Fruit fly (Drosophila melanogaster) whole organism, wandering third instar larva: ENCODE measurements around the gene RpS17.

Source experiments
- Abd-B ChIP-seq: fragments of >200 bp; optimal IDR thresholded peaks from 2 replicates; lab custom pipeline; 2017; ENCODE audit warnings: missing biosample characterization, missing genetic modification characterization
- CG32264 ChIP-seq: fragments of 200-800 bp; sonication (Bioruptor generic); optimal IDR thresholded peaks from 2 replicates; lab custom pipeline; 2016; ENCODE audit warnings: missing biosample characterization, missing genetic modification characterization
- CG9705 ChIP-seq: fragments of 200-800 bp; sonication (Bioruptor generic); optimal IDR thresholded peaks from 2 replicates; lab custom pipeline; 2018; ENCODE audit warnings: missing biosample characterization, mild to moderate bottlenecking, missing genetic modification characterization
- CrebA ChIP-seq: fragments of 200-800 bp; sonication (Bioruptor generic); optimal IDR thresholded peaks from 2 replicates; lab custom pipeline; 2016; ENCODE audit warnings: missing biosample characterization, mild to moderate bottlenecking, missing genetic modification characterization, borderline replicate concordance
- Dfd ChIP-seq: fragments of >200 bp; optimal IDR thresholded peaks from 2 replicates; lab custom pipeline; 2017; ENCODE audit warnings: missing biosample characterization, missing genetic modification characterization
- Dif ChIP-seq: fragments of 200-275, 200-300 bp; sonication (Bioruptor generic); optimal IDR thresholded peaks from 2 replicates; lab custom pipeline; 2018; ENCODE audit warnings: missing biosample characterization, missing genetic modification characterization; ENCODE audit not compliant: partially characterized antibody
- GATAd ChIP-seq: sonication (Bioruptor generic); optimal IDR thresholded peaks from 2 replicates; lab custom pipeline; 2016; ENCODE audit warnings: missing biosample characterization, missing genetic modification characterization
- HLH106 ChIP-seq: fragments of 200-800 bp; optimal IDR thresholded peaks from 3 replicates; lab custom pipeline; 2019; ENCODE audit warnings: missing biosample characterization, mild to moderate bottlenecking, missing genetic modification characterization, moderate library complexity
- Hnf4 ChIP-seq: fragments of 200-800 bp; sonication (Bioruptor generic); optimal IDR thresholded peaks from 2 replicates; lab custom pipeline; 2016; ENCODE audit warnings: missing biosample characterization, mild to moderate bottlenecking, missing genetic modification characterization
- Hr78 ChIP-seq: fragments of >200 bp; optimal IDR thresholded peaks from 2 replicates; lab custom pipeline; 2017; ENCODE audit warnings: missing biosample characterization, missing genetic modification characterization
- Hr83 ChIP-seq: fragments of 200-300 bp; sonication (Bioruptor generic); optimal IDR thresholded peaks from 2 replicates; lab custom pipeline; 2016; ENCODE audit warnings: missing biosample characterization, mild to moderate bottlenecking, missing genetic modification characterization, moderate library complexity; ENCODE audit not compliant: poor library complexity, severe bottlenecking
- Jra ChIP-seq: sonication (Bioruptor generic); optimal IDR thresholded peaks from 2 replicates; lab custom pipeline; 2016; ENCODE audit warnings: missing biosample characterization, missing genetic modification characterization
- Mio ChIP-seq: sonication (Bioruptor generic); optimal IDR thresholded peaks from 2 replicates; lab custom pipeline; 2016; ENCODE audit warnings: missing biosample characterization, missing genetic modification characterization
- Myc ChIP-seq: fragments of >200 bp; optimal IDR thresholded peaks from 2 replicates; lab custom pipeline; 2017
- N ChIP-seq: fragments of >200 bp; optimal IDR thresholded peaks from 2 replicates; lab custom pipeline; 2018; ENCODE audit warnings: missing biosample characterization, missing external identifiers, missing genetic modification characterization
- OdsH ChIP-seq: fragments of 200-800 bp; sonication (Bioruptor generic); optimal IDR thresholded peaks from 2 replicates; lab custom pipeline; 2016; ENCODE audit warnings: missing biosample characterization, mild to moderate bottlenecking, missing genetic modification characterization
- Rel ChIP-seq, 2 experiments: fragments of 200-800 bp; sonication (Bioruptor generic) in 1 of 2; optimal IDR thresholded peaks; 2 replicates in 1 of 2; 3 replicates in 1 of 2; lab custom pipeline; 2016 to 2019; ENCODE audit warnings: mild to moderate bottlenecking in 2 of 2, missing biosample characterization in 2 of 2, missing genetic modification characterization in 2 of 2, moderate library complexity in 1 of 2
- Sp1 ChIP-seq: fragments of 200-800 bp; sonication (Bioruptor generic); optimal IDR thresholded peaks from 3 replicates; lab custom pipeline; 2019; ENCODE audit warnings: missing biosample characterization, mild to moderate bottlenecking, missing genetic modification characterization, moderate library complexity
- Vsx2 ChIP-seq: fragments of 200-300, 225-300 bp; sonication (Bioruptor generic); optimal IDR thresholded peaks from 2 replicates; lab custom pipeline; 2018; ENCODE audit warnings: missing biosample characterization, missing genetic modification characterization; ENCODE audit not compliant: partially characterized antibody
- br ChIP-seq: fragments of 200-800 bp; sonication (Bioruptor generic); optimal IDR thresholded peaks from 2 replicates; lab custom pipeline; 2016; ENCODE audit warnings: missing biosample characterization, missing genetic modification characterization
- brk ChIP-seq: fragments of 200-800 bp; sonication (Bioruptor generic); optimal IDR thresholded peaks from 2 replicates; lab custom pipeline; 2016; ENCODE audit warnings: missing biosample characterization, mild to moderate bottlenecking, missing genetic modification characterization
- dl ChIP-seq, 2 experiments: fragments of 175-275, 200-275 bp in 1 of 2; fragments of 200-275 bp in 1 of 2; sonication (Bioruptor generic); optimal IDR thresholded peaks; lab custom pipeline; 2018; ENCODE audit warnings: mild to moderate bottlenecking in 2 of 2, missing biosample characterization in 2 of 2, missing genetic modification characterization in 2 of 2, moderate library complexity in 2 of 2; ENCODE audit not compliant: partially characterized antibody in 2 of 2, insufficient read depth in 1 of 2
- dmrt93B ChIP-seq: fragments of 200-800 bp; sonication (Bioruptor generic); optimal IDR thresholded peaks from 2 replicates; lab custom pipeline; 2018; ENCODE audit warnings: missing biosample characterization, mild to moderate bottlenecking, missing genetic modification characterization
- ey ChIP-seq: fragments of 200-800 bp; sonication (Bioruptor generic); optimal IDR thresholded peaks from 2 replicates; lab custom pipeline; 2016; ENCODE audit warnings: missing biosample characterization, missing genetic modification characterization
- foxo ChIP-seq, 2 experiments: fragments of 200-800 bp; sonication (Bioruptor generic); optimal IDR thresholded peaks; 2 replicates in 1 of 2; 3 replicates in 1 of 2; lab custom pipeline; 2016 to 2017; ENCODE audit warnings: missing biosample characterization in 2 of 2, missing genetic modification characterization in 2 of 2
- fru ChIP-seq: fragments of 200-800 bp; sonication (Bioruptor generic); optimal IDR thresholded peaks from 3 replicates; lab custom pipeline; 2016; ENCODE audit warnings: missing biosample characterization, mild to moderate bottlenecking, missing genetic modification characterization
- h ChIP-seq: fragments of 200-800 bp; sonication (Bioruptor generic); optimal IDR thresholded peaks from 3 replicates; lab custom pipeline; 2016; ENCODE audit warnings: missing biosample characterization, mild to moderate bottlenecking, missing genetic modification characterization
- jim ChIP-seq: fragments of 175-275, 200-325 bp; sonication (Bioruptor generic); optimal IDR thresholded peaks from 2 replicates; lab custom pipeline; 2016; ENCODE audit warnings: missing biosample characterization, mild to moderate bottlenecking, missing genetic modification characterization
- lola ChIP-seq: fragments of >200 bp; optimal IDR thresholded peaks from 2 replicates; lab custom pipeline; 2017; ENCODE audit warnings: missing biosample characterization, missing genetic modification characterization
- pan ChIP-seq: fragments of >200 bp; optimal IDR thresholded peaks from 2 replicates; lab custom pipeline; 2017
- psq ChIP-seq: fragments of 200-800 bp; sonication (Bioruptor generic); optimal IDR thresholded peaks from 3 replicates; lab custom pipeline; 2017; ENCODE audit warnings: missing biosample characterization, mild to moderate bottlenecking, missing genetic modification characterization, moderate library complexity
- rgr ChIP-seq: fragments of 200-800 bp; sonication (Bioruptor generic); optimal IDR thresholded peaks from 3 replicates; lab custom pipeline; 2016; ENCODE audit warnings: missing biosample characterization, mild to moderate bottlenecking, missing genetic modification characterization
- sage ChIP-seq: fragments of 200-800 bp; sonication (Bioruptor generic); optimal IDR thresholded peaks from 2 replicates; lab custom pipeline; 2016; ENCODE audit warnings: missing biosample characterization, mild to moderate bottlenecking, missing genetic modification characterization
- sv ChIP-seq: fragments of 200-800 bp; sonication (Bioruptor generic); optimal IDR thresholded peaks from 3 replicates; lab custom pipeline; 2016; ENCODE audit warnings: missing biosample characterization, missing genetic modification characterization
- tai ChIP-seq: sonication (Bioruptor generic); optimal IDR thresholded peaks from 2 replicates; lab custom pipeline; 2016; ENCODE audit warnings: missing biosample characterization, missing genetic modification characterization
- usp ChIP-seq: fragments of >200 bp; optimal IDR thresholded peaks from 2 replicates; lab custom pipeline; 2017; ENCODE audit warnings: missing biosample characterization, missing genetic modification characterization
- woc ChIP-seq: sonication (Bioruptor generic); optimal IDR thresholded peaks from 2 replicates; lab custom pipeline; 2016; ENCODE audit warnings: missing biosample characterization, mild to moderate bottlenecking, missing genetic modification characterization

RpS17 gene

dm6 chr3L:9401354-9402156 lies 28.1 kb downstream of the RpS17 start (continued):
- TF ChIP-seq h = no peak
- no peak for TF ChIP-seq woc (GFP tag; lab: Kevin White, UChicago)
- TF ChIP-seq CG9705 (GFP tag; lab: Kevin White, UChicago) = no peak
- no peak for TF ChIP-seq Sp1 (GFP tag; lab: Kevin White, UChicago)
- TF ChIP-seq CG32264 = no peak
- TF ChIP-seq usp (GFP tag; lab: Kevin White, UChicago) = no peak
- no peak for TF ChIP-seq N (GFP tag; lab: Kevin White, UChicago)
- peak; percentile 16 for TF ChIP-seq Jra (GFP tag; lab: Kevin White, UChicago)
- no peak for TF ChIP-seq Myc (lab: Kevin White, UChicago)

DNA sequence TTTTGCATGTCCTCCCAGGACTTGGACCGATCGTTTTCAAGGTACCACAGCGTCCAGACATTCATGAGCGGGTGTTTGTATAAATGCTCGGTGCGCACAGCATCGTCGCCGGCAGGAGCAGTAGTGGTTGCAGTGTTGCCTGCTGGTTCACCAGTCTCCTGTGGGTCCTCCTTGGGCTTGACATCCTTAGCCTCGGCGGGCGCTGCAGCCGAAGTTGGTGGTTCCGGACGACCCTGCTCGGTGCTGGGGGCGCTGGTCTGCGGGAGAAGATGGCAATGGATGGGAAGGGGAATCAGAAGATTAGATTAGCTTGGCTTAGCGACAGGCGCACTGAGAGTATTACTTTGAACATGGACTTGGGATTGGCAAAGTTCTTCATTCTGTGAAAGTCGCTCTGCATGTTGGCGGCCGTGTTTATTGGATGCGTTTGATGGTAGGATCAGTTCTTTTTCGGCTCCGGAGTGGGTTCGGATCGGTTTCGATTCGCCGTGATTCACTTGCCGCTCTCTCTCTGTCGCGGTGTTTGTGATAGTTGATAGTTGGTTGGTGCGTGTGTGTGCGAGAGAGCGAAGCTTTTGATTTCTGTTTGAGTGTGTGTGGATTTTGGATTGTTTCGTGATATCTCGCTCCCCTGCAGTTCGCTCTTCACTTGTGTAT lies 28.8 kb downstream of the RpS17 start:
- TF ChIP-seq br (GFP tag; lab: Kevin White, UChicago) (no peak), ey (GFP tag; lab: Kevin White, UChicago) (no peak), HLH106 (tag; lab: Kevin White, UChicago) (no peak), CG32264 (no peak), dl (GFP tag; optimal IDR thresholded peaks at IDR 0.05; lab: Kevin White, UChicago; ENCODE audit: insufficient read depth in 1 of 2, partially characterized antibody in 2 of 2) (no peak), usp (GFP tag; lab: Kevin White, UChicago) (no peak), Dif (GFP tag; lab: Kevin White, UChicago) (no peak), CG9705 (GFP tag; lab: Kevin White, UChicago) (no peak), brk (GFP tag; lab: Kevin White, UChicago) (no peak), tai (no peak), CrebA (GFP tag; lab: Kevin White, UChicago) (no peak), Hr83 (GFP tag; lab: Kevin White, UChicago) (no peak), Mio (GFP tag; lab: Kevin White, UChicago) (no peak), Vsx2 (GFP tag; lab: Kevin White, UChicago) (no peak), rgr (no peak), Myc (lab: Kevin White, UChicago) (no peak), fru (GFP tag; lab: Kevin White, UChicago) (no peak)

- TF ChIP-seq HLH106 (tag; lab: Kevin White, UChicago) (no peak), Abd-B (GFP tag; lab: Kevin White, UChicago) (no peak)
Observed at dm6 chr3L:9399855-9400254, 29.8 kb downstream of the RpS17 start.

dm6 chr3L:9399013-9399750 lies 30.4 kb downstream of the RpS17 start, which contains the start of gene CG4080:
CG4080 (minus strand) TSS chr3L:9399227.
- TF ChIP-seq dl (GFP tag; optimal IDR thresholded peaks at IDR 0.05; lab: Kevin White, UChicago; ENCODE audit: insufficient read depth in 1 of 2, partially characterized antibody in 2 of 2) (no peak), Vsx2 (GFP tag; lab: Kevin White, UChicago) (no peak), ey (GFP tag; lab: Kevin White, UChicago) (no peak), HLH106 (tag; lab: Kevin White, UChicago) (no peak), Mio (GFP tag; lab: Kevin White, UChicago) (no peak), Hr78 (GFP tag; lab: Kevin White, UChicago) (no peak), br (GFP tag; lab: Kevin White, UChicago) (peak; percentile 15), brk (GFP tag; lab: Kevin White, UChicago) (peak; percentile 34), h (peak; percentile 36), fru (GFP tag; lab: Kevin White, UChicago) (peak; percentile 33), GATAd (GFP tag; lab: Kevin White, UChicago) (no peak), usp (GFP tag; lab: Kevin White, UChicago) (no peak), Rel (GFP tag; optimal IDR thresholded peaks at IDR 0.05; lab: Kevin White, UChicago) (no peak), Rel (tag; optimal IDR thresholded peaks at IDR 0.05; lab: Kevin White, UChicago) (peak; percentile 23), N (GFP tag; lab: Kevin White, UChicago) (no peak), sv (GFP tag; lab: Kevin White, UChicago) (peak; percentile 24), jim (no peak), pan (lab: Kevin White, UChicago) (no peak), dmrt93B (no peak), Jra (GFP tag; lab: Kevin White, UChicago) (no peak), woc (GFP tag; lab: Kevin White, UChicago) (peak; percentile 1), tai (peak; percentile 52), lola (GFP tag; lab: Kevin White, UChicago) (no peak), foxo (GFP tag; optimal IDR thresholded peaks at IDR 0.05; lab: Kevin White, UChicago) (no peak), Hnf4 (GFP tag; lab: Kevin White, UChicago) (peak; percentile 76), OdsH (GFP tag; lab: Kevin White, UChicago) (peak; percentile 15), sage (GFP tag; lab: Kevin White, UChicago) (no peak), psq (GFP tag; lab: Kevin White, UChicago) (peak; percentile 15), Dfd (no peak), Dif (GFP tag; lab: Kevin White, UChicago) (no peak), CrebA (GFP tag; lab: Kevin White, UChicago) (no peak), Myc (lab: Kevin White, UChicago) (no peak)
